Fruit fly (Drosophila melanogaster) whole organism, embryonic: Measurements from ENCODE around the gene CG11951.

Source experiments
- ATbp ChIP-seq: fragments of 200-800 bp; sonication (Bioruptor generic); optimal IDR thresholded peaks from 2 replicates; lab custom pipeline; 2017; ENCODE audit warnings: missing biosample characterization, mild to moderate bottlenecking, missing genetic modification characterization, missing genetic modification reagents
- Bteb2 ChIP-seq: fragments of 200-800 bp; sonication (Bioruptor generic); optimal IDR thresholded peaks from 2 replicates; lab custom pipeline; 2016; ENCODE audit warnings: missing biosample characterization, missing genetic modification characterization
- C15 ChIP-seq: fragments of 200-800 bp; sonication (Bioruptor generic); IDR thresholded peaks from 3 replicates; pipeline ENCODE4 v1.3.6; 2022; ENCODE audit warnings: missing biosample characterization, missing genetic modification characterization
- CG10431 ChIP-seq: fragments of 200-800 bp; sonication (Bioruptor generic); optimal IDR thresholded peaks from 3 replicates; lab custom pipeline; 2018; ENCODE audit warnings: missing biosample characterization, mild to moderate bottlenecking, missing genetic modification characterization
- CG11695 ChIP-seq: fragments of 200-800 bp; sonication (Bioruptor generic); IDR thresholded peaks from 3 replicates; pipeline ENCODE4 v1.3.6; 2022; ENCODE audit warnings: missing biosample characterization, missing genetic modification characterization
- CG12155 ChIP-seq: fragments of 200-800 bp; sonication (Bioruptor generic); optimal IDR thresholded peaks from 3 replicates; lab custom pipeline; 2016; ENCODE audit warnings: missing biosample characterization, missing genetic modification characterization
- CG14050 ChIP-seq: fragments of 200-800 bp; sonication (Bioruptor generic); IDR thresholded peaks from 3 replicates; pipeline ENCODE4 v1.3.6; 2022; ENCODE audit warnings: missing biosample characterization, missing genetic modification characterization
- CG16813 ChIP-seq: fragments of 200-800 bp; sonication (Bioruptor generic); IDR thresholded peaks from 3 replicates; pipeline ENCODE4 v1.3.6; 2022; ENCODE audit warnings: missing biosample characterization, missing genetic modification characterization; ENCODE audit not compliant: partially characterized antibody
- CG17361 ChIP-seq: fragments of 200-800 bp; sonication (Bioruptor generic); IDR thresholded peaks from 3 replicates; pipeline ENCODE4 v1.3.6; 2022; ENCODE audit warnings: missing biosample characterization, missing genetic modification characterization
- CG1792 ChIP-seq: fragments of 200-800 bp; sonication (Bioruptor generic); optimal IDR thresholded peaks from 2 replicates; lab custom pipeline; 2016; ENCODE audit warnings: missing biosample characterization, missing genetic modification characterization
- CG2678 ChIP-seq: fragments of 200-800 bp; sonication (Bioruptor generic); optimal IDR thresholded peaks from 3 replicates; lab custom pipeline; 2019; ENCODE audit warnings: missing biosample characterization, mild to moderate bottlenecking, missing genetic modification characterization, moderate library complexity
- CG2712 ChIP-seq: fragments of 200-800 bp; optimal IDR thresholded peaks from 3 replicates; lab custom pipeline; 2019; ENCODE audit warnings: missing biosample characterization, mild to moderate bottlenecking, missing genetic modification characterization, moderate library complexity
- CG33213 ChIP-seq: fragments of 200-800 bp; sonication (Bioruptor generic); optimal IDR thresholded peaks from 3 replicates; lab custom pipeline; 2016; ENCODE audit warnings: missing biosample characterization, missing genetic modification characterization
- CG34422 ChIP-seq: fragments of 200-800 bp; sonication (Bioruptor generic); IDR thresholded peaks from 3 replicates; pipeline ENCODE4 v1.3.6; 2022; ENCODE audit warnings: missing biosample characterization, missing genetic modification characterization
- CG42726 ChIP-seq: fragments of 200-800 bp; sonication (Bioruptor generic); IDR thresholded peaks from 2 replicates; pipeline ENCODE4 v1.3.6; 2022; ENCODE audit warnings: missing biosample characterization, missing genetic modification characterization; ENCODE audit not compliant: partially characterized antibody
- CG4328 ChIP-seq: fragments of 200-800 bp; sonication (Bioruptor generic); optimal IDR thresholded peaks from 3 replicates; lab custom pipeline; 2017; ENCODE audit warnings: missing biosample characterization, missing genetic modification reagents, missing genetic modification characterization
- CG4424 ChIP-seq: fragments of 200-800 bp; sonication (Bioruptor generic); optimal IDR thresholded peaks from 3 replicates; lab custom pipeline; 2016; ENCODE audit warnings: missing biosample characterization, missing genetic modification characterization
- CG6272 ChIP-seq: fragments of 200-800 bp; sonication (Bioruptor generic); IDR thresholded peaks from 2 replicates; pipeline ENCODE4 v1.3.6; 2022; ENCODE audit warnings: missing biosample characterization, missing genetic modification characterization
- CG9437 ChIP-seq: fragments of 200-800 bp; sonication (Bioruptor generic); optimal IDR thresholded peaks from 2 replicates; lab custom pipeline; 2018; ENCODE audit warnings: missing biosample characterization, mild to moderate bottlenecking, missing genetic modification characterization
- D ChIP-seq, 2 experiments: fragments of 200-800 bp in 1 of 2; fragments of >200 bp in 1 of 2; sonication (Bioruptor generic) in 1 of 2; optimal IDR thresholded peaks; 2 replicates in 1 of 2; 3 replicates in 1 of 2; lab custom pipeline; 2017; ENCODE audit warnings: mild to moderate bottlenecking in 1 of 2, missing biosample characterization in 1 of 2, missing genetic modification characterization in 1 of 2, missing genetic modification reagents in 1 of 2
- Dll ChIP-seq: fragments of 200-800 bp; sonication (Bioruptor generic); IDR thresholded peaks from 4 replicates; pipeline ENCODE4 v1.3.6; 2022; ENCODE audit warnings: missing biosample characterization, missing genetic modification characterization; ENCODE audit not compliant: partially characterized antibody
- GATAe ChIP-seq: fragments of 200-800 bp; sonication (Bioruptor generic); conservative IDR thresholded peaks from 2 replicates; pipeline ENCODE4 v1.3.6; 2022; ENCODE audit warnings: missing biosample characterization, missing genetic modification characterization
- Hr3 ChIP-seq: fragments of 200-800 bp; sonication (Bioruptor generic); optimal IDR thresholded peaks from 3 replicates; lab custom pipeline; 2016; ENCODE audit warnings: missing biosample characterization, missing genetic modification characterization
- MTF-1 ChIP-seq: fragments of 200-800 bp; sonication (Bioruptor generic); optimal IDR thresholded peaks from 2 replicates; lab custom pipeline; 2018; ENCODE audit warnings: missing biosample characterization, mild to moderate bottlenecking, missing genetic modification characterization, borderline replicate concordance
- Stat92E ChIP-seq, 3 experiments: fragments of >200 bp in 2 of 3; fragments of 200-800 bp in 1 of 3; sonication (Bioruptor generic) in 1 of 3; optimal IDR thresholded peaks; 2 replicates each; lab custom pipeline; 2017 to 2019; ENCODE audit warnings: missing biosample characterization in 3 of 3, missing genetic modification characterization in 3 of 3, mild to moderate bottlenecking in 1 of 3, moderate library complexity in 1 of 3
- Usf ChIP-seq: fragments of 200-800 bp; sonication (Bioruptor generic); optimal IDR thresholded peaks from 2 replicates; lab custom pipeline; 2017; ENCODE audit warnings: missing genotype, missing biosample characterization, missing genetic modification characterization
- Vsx1 ChIP-seq: fragments of 200-800 bp; sonication (Bioruptor generic); optimal IDR thresholded peaks from 2 replicates; lab custom pipeline; 2017; ENCODE audit warnings: missing biosample characterization, mild to moderate bottlenecking, missing genetic modification characterization, missing genetic modification reagents
- ac ChIP-seq: fragments of 200-800 bp; sonication (Bioruptor generic); optimal IDR thresholded peaks from 3 replicates; lab custom pipeline; 2017; ENCODE audit warnings: missing biosample characterization, mild to moderate bottlenecking, missing genetic modification characterization
- az2 ChIP-seq: fragments of 200-800 bp; sonication (Bioruptor generic); optimal IDR thresholded peaks from 3 replicates; lab custom pipeline; 2016; ENCODE audit warnings: missing biosample characterization, missing genetic modification characterization
- bowl ChIP-seq: fragments of 200-800 bp; sonication (Bioruptor generic); IDR thresholded peaks from 2 replicates; pipeline ENCODE4 v1.3.6; 2022; ENCODE audit warnings: missing biosample characterization, missing genetic modification characterization
- cas ChIP-seq: fragments of 200-800 bp; sonication (Bioruptor generic); IDR thresholded peaks from 2 replicates; pipeline ENCODE4 v1.3.6; 2022; ENCODE audit warnings: missing biosample characterization, missing genetic modification characterization
- chinmo ChIP-seq: fragments of 200-800 bp; sonication (Bioruptor generic); IDR thresholded peaks from 4 replicates; pipeline ENCODE4 v1.3.6; 2022; ENCODE audit warnings: missing biosample characterization, missing genetic modification characterization; ENCODE audit not compliant: partially characterized antibody
- corto ChIP-seq: fragments of 200-800 bp; sonication (Bioruptor generic); optimal IDR thresholded peaks from 2 replicates; lab custom pipeline; 2016; ENCODE audit warnings: missing biosample characterization, mild to moderate bottlenecking, missing genetic modification characterization, moderate library complexity
- dan ChIP-seq: fragments of 200-800 bp; sonication (Bioruptor generic); IDR thresholded peaks from 2 replicates; pipeline ENCODE4 v1.3.6; 2022; ENCODE audit warnings: missing biosample characterization, missing genetic modification characterization
- dm ChIP-seq: fragments of 200-800 bp; sonication (Bioruptor generic); optimal IDR thresholded peaks from 3 replicates; lab custom pipeline; 2016; ENCODE audit warnings: missing biosample characterization, missing genetic modification characterization
- dysf ChIP-seq: fragments of 200-800 bp; sonication (Bioruptor generic); IDR thresholded peaks from 3 replicates; pipeline ENCODE4 v1.3.6; 2022; ENCODE audit warnings: missing biosample characterization, missing genetic modification characterization
- gcm ChIP-seq: fragments of 200-800 bp; sonication (Bioruptor generic); optimal IDR thresholded peaks from 2 replicates; lab custom pipeline; 2019; ENCODE audit warnings: missing biosample characterization, mild to moderate bottlenecking, missing genetic modification characterization, moderate library complexity
- mam ChIP-seq: fragments of 200-800 bp; sonication (Bioruptor generic); optimal IDR thresholded peaks from 3 replicates; lab custom pipeline; 2016; ENCODE audit warnings: missing biosample characterization, missing genetic modification characterization
- mld ChIP-seq: fragments of 200-800 bp; sonication (Bioruptor generic); IDR thresholded peaks from 3 replicates; pipeline ENCODE4 v1.3.6; 2022; ENCODE audit warnings: missing biosample characterization, missing genetic modification characterization; ENCODE audit not compliant: partially characterized antibody
- pan ChIP-seq, 4 experiments: fragments of >200 bp in 3 of 4; fragments of 200-800 bp in 1 of 4; sonication (Bioruptor generic) in 1 of 4; optimal IDR thresholded peaks in 3 of 4; IDR thresholded peaks in 1 of 4; 2 replicates each; pipeline versions ENCODE4 v1.3.6 to Lab custom; 2017 to 2022; ENCODE audit warnings: missing biosample characterization in 2 of 4, missing genetic modification characterization in 2 of 4, mixed read lengths in 1 of 4
- phol ChIP-seq: fragments of 200-800 bp; sonication (Bioruptor generic); optimal IDR thresholded peaks from 3 replicates; lab custom pipeline; 2018; ENCODE audit warnings: missing biosample characterization, mild to moderate bottlenecking, missing genetic modification characterization, moderate library complexity
- row ChIP-seq: fragments of 200-800 bp; sonication (Bioruptor generic); IDR thresholded peaks from 3 replicates; pipeline ENCODE4 v1.3.6; 2022; ENCODE audit warnings: missing biosample characterization, missing genetic modification characterization
- sc ChIP-seq, 3 experiments: fragments of >200 bp in 2 of 3; fragments of 200-800 bp in 1 of 3; sonication (Bioruptor generic) in 1 of 3; optimal IDR thresholded peaks; 2 replicates in 2 of 3; 3 replicates in 1 of 3; lab custom pipeline; 2017; ENCODE audit warnings: mild to moderate bottlenecking in 1 of 3, missing biosample characterization in 1 of 3, missing genetic modification characterization in 1 of 3, missing genetic modification reagents in 1 of 3
- scrt ChIP-seq: fragments of 200-800 bp; sonication (Bioruptor generic); optimal IDR thresholded peaks from 2 replicates; lab custom pipeline; 2018; ENCODE audit warnings: missing biosample characterization, mild to moderate bottlenecking, missing genetic modification characterization, moderate library complexity
- sr ChIP-seq: fragments of 200-800 bp; sonication (Bioruptor generic); IDR thresholded peaks from 3 replicates; pipeline ENCODE4 v1.3.6; 2022; ENCODE audit warnings: missing biosample characterization, missing genetic modification characterization
- vnd ChIP-seq: fragments of 200-800 bp; sonication (Bioruptor generic); IDR thresholded peaks from 3 replicates; pipeline ENCODE4 v1.3.6; 2022; ENCODE audit warnings: missing biosample characterization, missing genetic modification characterization; ENCODE audit not compliant: partially characterized antibody
- z ChIP-seq: fragments of 200-800 bp; sonication (Bioruptor generic); IDR thresholded peaks from 3 replicates; pipeline ENCODE4 v1.3.6; 2022; ENCODE audit warnings: missing biosample characterization, missing genetic modification characterization

CG11951 gene

DNA sequence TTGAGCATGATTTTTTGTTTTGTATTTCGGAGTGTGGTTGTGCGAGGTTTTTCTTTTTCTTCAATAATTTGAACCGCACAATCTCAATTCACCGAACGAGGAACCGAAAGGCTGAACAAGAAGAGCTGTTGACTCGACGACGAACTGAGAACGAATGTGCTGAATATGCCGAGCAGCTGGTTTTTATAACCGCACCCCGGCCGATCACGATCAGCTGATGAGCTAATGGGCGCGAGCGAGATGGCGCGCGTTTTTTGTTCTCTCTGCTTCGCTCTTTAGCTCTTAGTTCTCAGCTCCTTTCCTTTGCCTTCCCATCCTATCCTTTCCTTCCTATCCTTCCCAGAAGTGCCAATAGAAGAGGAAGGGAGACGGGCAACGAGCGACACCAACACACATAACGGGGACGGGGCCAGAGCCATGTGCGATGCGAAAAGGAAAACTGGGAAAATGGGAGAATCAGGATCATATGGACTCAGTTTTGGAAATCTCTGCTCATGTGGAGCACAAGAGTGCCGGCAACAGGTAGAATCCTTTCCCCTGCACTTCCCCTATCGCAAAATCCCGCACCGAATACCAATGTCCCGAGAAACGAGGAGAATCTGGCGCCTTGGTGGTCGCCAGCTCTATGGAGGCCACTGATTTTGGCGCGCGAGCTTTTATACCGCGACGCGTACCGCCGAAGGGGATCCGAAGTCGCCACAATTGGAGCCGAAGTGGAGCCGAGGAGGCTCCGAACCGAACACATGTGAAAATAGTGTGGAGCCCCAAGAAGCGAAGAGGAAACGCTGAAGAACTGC lies 16.8 kb upstream of the CG11951 start, which contains the start of gene stg (continued):
- TF ChIP-seq row (GFP tag; lab: Robert Waterston, UW), result no peak
- TF ChIP-seq pan (optimal IDR thresholded peaks at IDR 0.05; lab: Kevin White, UChicago), result no peak
- no peak for TF ChIP-seq pan (GFP tag; optimal IDR thresholded peaks at IDR 0.05 in 1 of 2, IDR thresholded peaks at IDR 0.05 in 1 of 2)
- no peak for TF ChIP-seq CG14050 (GFP tag; lab: Robert Waterston, UW)
- peak; percentile 57; the same call in 1 of the 4 replicates for TF ChIP-seq chinmo (GFP tag; lab: Robert Waterston, UW)
- no peak for TF ChIP-seq CG16813 (GFP tag; lab: Robert Waterston, UW)
- TF ChIP-seq vnd, result no peak
- no peak for TF ChIP-seq CG11695 (GFP tag; lab: Robert Waterston, UW)
- no peak for TF ChIP-seq corto (GFP tag; lab: Kevin White, UChicago)
- no peak for TF ChIP-seq CG42726 (GFP tag; lab: Robert Waterston, UW)
- no peak for TF ChIP-seq CG12155 (GFP tag; lab: Kevin White, UChicago)
- TF ChIP-seq CG9437 (GFP tag; lab: Kevin White, UChicago), result no peak
- no peak for TF ChIP-seq z
- TF ChIP-seq C15 (GFP tag; lab: Robert Waterston, UW), result no peak
- TF ChIP-seq GATAe, result no peak
- TF ChIP-seq CG4328 (GFP tag; lab: Kevin White, UChicago), result no peak
- TF ChIP-seq ac (GFP tag; lab: Kevin White, UChicago), result peak; percentile 39
- no peak for TF ChIP-seq phol (tag; lab: Kevin White, UChicago)
- no peak for TF ChIP-seq CG6272 (GFP tag; lab: Robert Waterston, UW)
- TF ChIP-seq Vsx1 (GFP tag; lab: Kevin White, UChicago), result no peak
- no peak for TF ChIP-seq mld (GFP tag; lab: Robert Waterston, UW)
- TF ChIP-seq Dll (GFP tag; lab: Robert Waterston, UW), result peak; percentile 41; the same call in 1 of the 4 replicates
- TF ChIP-seq dan (GFP tag; lab: Robert Waterston, UW), result no peak
- no peak for TF ChIP-seq cas (GFP tag; lab: Robert Waterston, UW)
- TF ChIP-seq mam (GFP tag; lab: Kevin White, UChicago), result no peak
- TF ChIP-seq CG2678 (tag; lab: Kevin White, UChicago), result no peak
- peak; percentile 49 for TF ChIP-seq MTF-1
- TF ChIP-seq Stat92E (GFP tag; optimal IDR thresholded peaks at IDR 0.05; lab: Kevin White, UChicago), result peak in 1 of 3 experiments; percentile 40
- TF ChIP-seq Usf (GFP tag; lab: Kevin White, UChicago), result no peak
- no peak for TF ChIP-seq CG33213 (GFP tag; lab: Kevin White, UChicago)
- peak; percentile 31 for TF ChIP-seq gcm (GFP tag; lab: Kevin White, UChicago)
- TF ChIP-seq Bteb2 (GFP tag; lab: Kevin White, UChicago), result no peak
- TF ChIP-seq sc (optimal IDR thresholded peaks at IDR 0.05; lab: Kevin White, UChicago), result no peak
- no peak for TF ChIP-seq sc (GFP tag; optimal IDR thresholded peaks at IDR 0.05; lab: Kevin White, UChicago)
- TF ChIP-seq CG34422, result no peak
- no peak for TF ChIP-seq scrt (GFP tag; lab: Kevin White, UChicago)
- no peak for TF ChIP-seq Hr3 (GFP tag; lab: Kevin White, UChicago)
- no peak for TF ChIP-seq sr (GFP tag; lab: Robert Waterston, UW)
- TF ChIP-seq CG17361, result no peak
- no peak for TF ChIP-seq dm (GFP tag; lab: Kevin White, UChicago)
- TF ChIP-seq dysf (GFP tag; lab: Robert Waterston, UW), result no peak
- no peak for TF ChIP-seq az2 (GFP tag; lab: Kevin White, UChicago)
- TF ChIP-seq D (optimal IDR thresholded peaks at IDR 0.05; lab: Kevin White, UChicago), result no peak
- no peak for TF ChIP-seq D (GFP tag; optimal IDR thresholded peaks at IDR 0.05; lab: Kevin White, UChicago)
- TF ChIP-seq CG2712 (tag; lab: Kevin White, UChicago), result peak; percentile 9
- peak; percentile 22 for TF ChIP-seq CG4424 (GFP tag; lab: Kevin White, UChicago)
- no peak for TF ChIP-seq CG1792 (GFP tag; lab: Kevin White, UChicago)
- TF ChIP-seq CG10431, result peak; percentile 32
- no peak for TF ChIP-seq ATbp (GFP tag; lab: Kevin White, UChicago)
- no peak for TF ChIP-seq bowl (GFP tag; lab: Robert Waterston, UW)
